Fruit fly (Drosophila melanogaster): Measurements from ENCODE around the gene CheB38b.

DNA sequence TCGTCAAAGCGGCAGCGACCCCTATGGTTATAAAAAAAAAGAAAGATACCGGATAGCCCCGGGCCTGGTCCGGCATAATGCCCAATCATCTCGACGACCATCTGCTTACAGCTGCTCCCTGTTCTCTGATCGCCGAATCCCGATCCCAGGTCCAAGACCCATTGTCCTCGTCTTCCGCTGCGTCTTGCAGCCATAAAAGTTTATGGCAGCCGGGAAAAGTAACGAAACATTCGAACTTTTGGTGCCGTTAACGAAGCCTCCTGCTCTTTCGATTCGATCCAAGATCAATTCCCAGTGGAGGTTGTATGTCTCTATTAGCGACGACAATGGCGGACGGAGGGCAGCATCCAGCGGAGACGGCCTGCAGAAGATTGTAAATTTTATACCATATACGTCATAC lies 31.7 kb downstream of the CheB38b start:
- no peak for TF ChIP-seq kay (GFP tag; ENCODE audit: borderline replicate concordance)
- TF ChIP-seq CG7045 (GFP tag; optimal IDR thresholded peaks at IDR 0.05): no peak
- no peak for TF ChIP-seq Crg-1 (GFP tag; optimal IDR thresholded peaks at IDR 0.05)
- TF ChIP-seq CG1620 (GFP tag; optimal IDR thresholded peaks at IDR 0.05): no peak
